Worm (Caenorhabditis elegans) whole organism, L2 larva: ENCODE data around the gene F13D12.10.

Source experiments
- ZK546.5 ChIP-seq: sonication (generic microtip); optimal IDR thresholded peaks from 2 replicates; lab custom pipeline; 2017; ENCODE audit warnings: missing biosample characterization, missing genetic modification characterization
- alr-1 ChIP-seq: fragments of 150-350 bp; optimal IDR thresholded peaks from 2 replicates; lab custom pipeline; 2014; ENCODE audit warnings: missing biosample characterization, missing genetic modification characterization
- elt-1 ChIP-seq: fragments of 150-350 bp; optimal IDR thresholded peaks from 2 replicates; lab custom pipeline; 2014; ENCODE audit warnings: missing biosample characterization, missing genetic modification characterization
- lin-11 ChIP-seq: fragments of 150-350 bp; sonication (generic microtip); optimal IDR thresholded peaks from 2 replicates; lab custom pipeline; 2014; ENCODE audit warnings: missing biosample characterization, missing genetic modification characterization, inconsistent platforms, mixed read lengths
- nhr-77 ChIP-seq: fragments of 150-350 bp; optimal IDR thresholded peaks from 2 replicates; lab custom pipeline; 2014; ENCODE audit warnings: missing biosample characterization, missing genetic modification characterization
- skn-1 ChIP-seq: sonication (generic microtip); optimal IDR thresholded peaks from 2 replicates; lab custom pipeline; 2017; ENCODE audit warnings: missing biosample characterization, missing genetic modification characterization
- unc-39 ChIP-seq: fragments of 150-350 bp; optimal IDR thresholded peaks from 2 replicates; lab custom pipeline; 2014; ENCODE audit warnings: missing biosample characterization, missing genetic modification characterization
- unc-55 ChIP-seq: fragments of 150-350 bp; sonication (generic microtip); optimal IDR thresholded peaks from 3 replicates; lab custom pipeline; 2014; ENCODE audit warnings: missing biosample characterization, missing genetic modification reagents, missing genetic modification characterization
- zag-1 ChIP-seq: fragments of 150-350 bp; optimal IDR thresholded peaks from 2 replicates; lab custom pipeline; 2014; ENCODE audit warnings: missing biosample characterization, missing genetic modification characterization

- TF ChIP-seq lin-11 = no peak
- no peak for TF ChIP-seq unc-55 (GFP tag; lab: Kevin White, UChicago)
- TF ChIP-seq unc-39 (tag; lab: Kevin White, UChicago) = no peak
- TF ChIP-seq nhr-77 = no peak
- TF ChIP-seq skn-1 = no peak
- TF ChIP-seq zag-1 (tag; lab: Kevin White, UChicago) = no peak
- no peak for TF ChIP-seq ZK546.5 (tag; lab: Kevin White, UChicago)
- TF ChIP-seq elt-1 (tag; lab: Kevin White, UChicago) = no peak
- TF ChIP-seq alr-1 (tag; lab: Kevin White, UChicago) = no peak
Measured at ce11 chrII:11700635-11701034, 13.0 kb upstream of the F13D12.10 start.
